Worm (Caenorhabditis elegans) whole organism, L3 larva: ENCODE measurements around the gene kin-4.

Experiments
- egl-27 ChIP-seq: sonication (generic microtip); optimal IDR thresholded peaks from 4 replicates; lab custom pipeline; 2017; ENCODE audit warnings: missing biosample characterization, missing genetic modification reagents, missing genetic modification characterization
- elt-1 ChIP-seq: fragments of 150-350 bp; optimal IDR thresholded peaks from 2 replicates; lab custom pipeline; 2014; ENCODE audit warnings: missing biosample characterization, missing genetic modification characterization
- fkh-2 ChIP-seq: fragments of 150-350 bp; optimal IDR thresholded peaks from 2 replicates; lab custom pipeline; 2014; ENCODE audit warnings: missing biosample characterization, missing genetic modification reagents, missing genetic modification characterization
- lin-15B ChIP-seq: fragments of 150-350 bp; optimal IDR thresholded peaks from 2 replicates; lab custom pipeline; 2014; ENCODE audit warnings: missing biosample characterization, missing genetic modification characterization
- mdl-1 ChIP-seq: fragments of 150-350 bp; optimal IDR thresholded peaks from 2 replicates; lab custom pipeline; 2014; ENCODE audit warnings: missing biosample characterization, missing genetic modification characterization
- nfya-1 ChIP-seq: sonication (generic microtip); optimal IDR thresholded peaks from 2 replicates; lab custom pipeline; 2017; ENCODE audit warnings: missing genetic modification characterization, mild to moderate bottlenecking, missing compliant biosample characterization, antibody characterized with exemption, moderate library complexity; ENCODE audit not compliant: insufficient read depth
- unc-62 ChIP-seq: fragments of 150-350 bp; sonication (generic microtip); optimal IDR thresholded peaks from 4 replicates; lab custom pipeline; 2014; ENCODE audit warnings: missing biosample characterization, missing genetic modification reagents, missing genetic modification characterization

- TF ChIP-seq mdl-1, result no peak
- TF ChIP-seq fkh-2 (tag; lab: Kevin White, UChicago), result no peak
- TF ChIP-seq nfya-1 (tag; lab: Kevin White, UChicago), result no peak
- TF ChIP-seq lin-15B (tag; lab: Kevin White, UChicago), result no peak
- no peak for TF ChIP-seq unc-62
- TF ChIP-seq egl-27 (tag; lab: Kevin White, UChicago), result no peak
- TF ChIP-seq elt-1 (tag; lab: Kevin White, UChicago), result no peak
Observed at ce11 chrIV:11421696-11422095, 3.8 kb upstream of the kin-4 start, which contains the start of gene F22B3.7.
